Fruit fly (Drosophila melanogaster): Measurements from ENCODE around the gene msn.
A peak's percentile ranks its signal among the peaks of the same experiment; 100 is the strongest.

Gene msn

dm6 chr3L:2567050-2567609 lies 19.2 kb downstream of the msn start:
- TF ChIP-seq Dll (optimal IDR thresholded peaks at IDR 0.05) (no peak), EcR (GFP tag; optimal IDR thresholded peaks at IDR 0.05) (no peak), usp (GFP tag; optimal IDR thresholded peaks at IDR 0.05) (no peak), pan (optimal IDR thresholded peaks at IDR 0.05) (no peak), psq (optimal IDR thresholded peaks at IDR 0.05) (no peak), CG8478 (optimal IDR thresholded peaks at IDR 0.05) (no peak)

- no peak for TF ChIP-seq CG8478 (optimal IDR thresholded peaks at IDR 0.05)
- no peak for TF ChIP-seq EcR (GFP tag; optimal IDR thresholded peaks at IDR 0.05)
- no peak for TF ChIP-seq pan (optimal IDR thresholded peaks at IDR 0.05)
- no peak for TF ChIP-seq Dll (optimal IDR thresholded peaks at IDR 0.05)
- no peak for TF ChIP-seq usp (GFP tag; optimal IDR thresholded peaks at IDR 0.05)
- no peak for TF ChIP-seq psq (optimal IDR thresholded peaks at IDR 0.05)
Observed at dm6 chr3L:2566029-2566428, 20.3 kb downstream of the msn start.

DNA sequence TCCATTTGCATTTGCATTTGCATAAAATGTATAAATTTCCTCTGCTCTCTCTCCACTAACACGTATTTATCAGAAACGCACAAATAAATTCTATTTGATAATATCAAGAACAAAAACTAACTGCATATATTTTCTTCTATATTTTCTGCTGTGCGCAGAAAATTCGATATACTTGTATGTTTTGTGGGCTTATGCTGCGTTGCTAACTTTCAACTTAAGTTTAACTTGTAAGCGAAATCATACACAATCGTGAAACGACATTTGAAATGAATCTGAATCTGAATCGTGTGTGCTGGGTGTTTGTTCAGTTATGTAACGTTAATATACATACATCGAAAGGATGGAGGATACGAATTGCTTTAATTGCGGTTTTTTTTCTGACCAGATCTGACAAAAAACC lies 30.7 kb downstream of the msn start:
- TF ChIP-seq psq (optimal IDR thresholded peaks at IDR 0.05) (no peak), usp (GFP tag; optimal IDR thresholded peaks at IDR 0.05) (no peak), CG8478 (optimal IDR thresholded peaks at IDR 0.05) (no peak), EcR (GFP tag; optimal IDR thresholded peaks at IDR 0.05) (no peak), pan (optimal IDR thresholded peaks at IDR 0.05) (no peak), Dll (optimal IDR thresholded peaks at IDR 0.05) (no peak)

dm6 chr3L:2554118-2554814 lies 32.1 kb downstream of the msn start, which contains the start of gene Spn:
Gene Spn (minus strand): TSS chr3L:2554292.
- TF ChIP-seq CG8478 (optimal IDR thresholded peaks at IDR 0.05), result no peak
- no peak for TF ChIP-seq pan (optimal IDR thresholded peaks at IDR 0.05)
- TF ChIP-seq usp (GFP tag; optimal IDR thresholded peaks at IDR 0.05), result no peak
- no peak for TF ChIP-seq EcR (GFP tag; optimal IDR thresholded peaks at IDR 0.05)
- TF ChIP-seq Dll (optimal IDR thresholded peaks at IDR 0.05), result no peak
- TF ChIP-seq psq (optimal IDR thresholded peaks at IDR 0.05), result no peak

dm6 chr3L:2552844-2553839 lies 33.2 kb downstream of the msn start:
- TF ChIP-seq CG8478 (optimal IDR thresholded peaks at IDR 0.05), result no peak
- peak; percentile 47 for TF ChIP-seq pan (optimal IDR thresholded peaks at IDR 0.05)
- no peak for TF ChIP-seq Dll (optimal IDR thresholded peaks at IDR 0.05)
- TF ChIP-seq psq (optimal IDR thresholded peaks at IDR 0.05), result no peak
- TF ChIP-seq usp (GFP tag; optimal IDR thresholded peaks at IDR 0.05), result no peak
- TF ChIP-seq EcR (GFP tag; optimal IDR thresholded peaks at IDR 0.05), result no peak

dm6 chr3L:2552116-2552843 lies 34.1 kb downstream of the msn start:
- TF ChIP-seq CG8478 (optimal IDR thresholded peaks at IDR 0.05) (no peak), pan (optimal IDR thresholded peaks at IDR 0.05) (no peak), psq (optimal IDR thresholded peaks at IDR 0.05) (no peak), Dll (optimal IDR thresholded peaks at IDR 0.05) (no peak), usp (GFP tag; optimal IDR thresholded peaks at IDR 0.05) (no peak), EcR (GFP tag; optimal IDR thresholded peaks at IDR 0.05) (no peak)

- TF ChIP-seq pan (optimal IDR thresholded peaks at IDR 0.05) (no peak), Dll (optimal IDR thresholded peaks at IDR 0.05) (no peak), usp (GFP tag; optimal IDR thresholded peaks at IDR 0.05) (no peak), psq (optimal IDR thresholded peaks at IDR 0.05) (no peak), CG8478 (optimal IDR thresholded peaks at IDR 0.05) (no peak), EcR (GFP tag; optimal IDR thresholded peaks at IDR 0.05) (no peak)
Observed at dm6 chr3L:2551137-2551676, 35.1 kb downstream of the msn start.

DNA sequence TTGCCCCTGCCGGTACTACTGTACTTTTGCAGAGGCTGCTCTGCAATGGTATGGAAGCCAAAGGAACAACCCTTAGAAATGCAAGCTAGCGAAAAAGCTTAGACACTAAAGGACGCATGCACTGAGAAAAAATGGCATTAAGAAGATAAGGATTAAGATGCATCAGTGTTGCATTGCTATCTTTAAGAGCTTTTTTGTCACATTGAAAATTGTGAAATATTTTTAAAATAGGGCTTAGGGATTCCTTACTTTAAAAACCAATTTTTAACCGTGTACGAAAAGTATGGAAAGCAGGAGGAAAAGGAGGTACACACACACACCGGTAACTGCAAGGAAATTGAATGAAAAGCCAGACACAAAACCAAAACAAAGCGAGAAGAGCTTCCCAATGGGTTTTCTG lies 37.4 kb downstream of the msn start:
- no peak for TF ChIP-seq psq (optimal IDR thresholded peaks at IDR 0.05)
- no peak for TF ChIP-seq usp (GFP tag; optimal IDR thresholded peaks at IDR 0.05)
- TF ChIP-seq Dll (optimal IDR thresholded peaks at IDR 0.05), result no peak
- TF ChIP-seq EcR (GFP tag; optimal IDR thresholded peaks at IDR 0.05), result no peak
- TF ChIP-seq pan (optimal IDR thresholded peaks at IDR 0.05), result no peak

DNA sequence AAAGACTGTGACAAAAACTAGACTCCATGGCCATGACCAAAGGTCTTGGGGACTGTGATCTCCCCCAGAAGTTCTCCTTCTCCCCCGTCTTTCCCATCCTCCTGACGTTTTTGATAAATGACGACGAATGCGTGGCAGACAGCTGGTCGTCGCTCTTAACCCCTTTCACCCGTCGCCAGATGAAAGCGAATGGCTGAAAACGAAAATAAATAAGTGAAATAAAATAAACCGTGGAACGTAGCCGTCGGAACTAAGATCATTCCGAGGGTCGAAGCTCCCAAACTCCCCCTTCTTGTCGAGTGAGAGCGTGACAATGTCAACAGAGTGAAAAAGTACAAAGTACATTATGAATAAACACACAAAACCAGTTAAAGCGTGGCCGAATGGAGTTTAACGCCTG lies 40.4 kb downstream of the msn start:
- TF ChIP-seq usp (GFP tag; optimal IDR thresholded peaks at IDR 0.05) (no peak), psq (optimal IDR thresholded peaks at IDR 0.05) (no peak), pan (optimal IDR thresholded peaks at IDR 0.05) (no peak), EcR (GFP tag; optimal IDR thresholded peaks at IDR 0.05) (no peak), CG8478 (optimal IDR thresholded peaks at IDR 0.05) (no peak), Dll (optimal IDR thresholded peaks at IDR 0.05) (no peak)

DNA sequence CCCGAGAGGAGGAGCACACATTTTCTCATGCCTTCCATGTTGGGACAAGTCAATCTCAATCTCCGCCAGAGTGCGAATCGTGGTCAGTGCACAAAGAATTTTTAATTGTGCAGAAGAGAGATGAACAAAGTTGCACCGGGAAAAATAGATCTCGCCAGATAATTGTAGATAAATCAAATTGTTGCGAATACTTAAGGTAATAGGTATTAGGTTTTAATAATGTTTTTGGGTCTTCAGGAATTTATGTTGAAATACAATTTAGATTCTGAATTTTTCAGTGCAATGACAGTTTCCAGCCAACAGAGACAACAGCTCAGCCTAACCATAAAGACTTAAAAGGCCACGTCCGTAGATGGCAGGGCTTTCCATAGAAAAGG lies 41.3 kb downstream of the msn start:
- TF ChIP-seq Dll (optimal IDR thresholded peaks at IDR 0.05), result no peak
- TF ChIP-seq pan (optimal IDR thresholded peaks at IDR 0.05), result no peak
- TF ChIP-seq CG8478 (optimal IDR thresholded peaks at IDR 0.05), result no peak
- no peak for TF ChIP-seq usp (GFP tag; optimal IDR thresholded peaks at IDR 0.05)
- no peak for TF ChIP-seq EcR (GFP tag; optimal IDR thresholded peaks at IDR 0.05)
- no peak for TF ChIP-seq psq (optimal IDR thresholded peaks at IDR 0.05)

All from whole organism.